Fruit fly (Drosophila melanogaster) whole organism, prepupa: ENCODE data around the gene CG42717.

Source experiments
- CG10631 ChIP-seq: fragments of 200-800 bp; sonication (Bioruptor generic); optimal IDR thresholded peaks from 2 replicates; lab custom pipeline; 2016; ENCODE audit warnings: missing biosample characterization, missing genetic modification characterization
- CG10669 ChIP-seq: fragments of 200-800 bp; sonication (Bioruptor generic); optimal IDR thresholded peaks from 3 replicates; lab custom pipeline; 2018; ENCODE audit warnings: missing biosample characterization, mild to moderate bottlenecking, missing genetic modification characterization, moderate library complexity
- CG11294 ChIP-seq: fragments of 200-800 bp; sonication (Bioruptor generic); IDR thresholded peaks from 2 replicates; pipeline ENCODE4 v1.3.6; 2022; ENCODE audit warnings: missing biosample characterization, missing genetic modification characterization
- CG11902 ChIP-seq: fragments of 200-800 bp; sonication (Bioruptor generic); optimal IDR thresholded peaks from 3 replicates; lab custom pipeline; 2016; ENCODE audit warnings: missing biosample characterization, missing genetic modification characterization
- CG1621 ChIP-seq: fragments of 200-800 bp; sonication (Bioruptor generic); optimal IDR thresholded peaks from 3 replicates; lab custom pipeline; 2018; ENCODE audit warnings: missing biosample characterization, mild to moderate bottlenecking, missing genetic modification characterization
- CG31627 ChIP-seq: fragments of 200-800 bp; sonication (Bioruptor generic); optimal IDR thresholded peaks from 3 replicates; lab custom pipeline; 2016; ENCODE audit warnings: missing biosample characterization, missing genetic modification characterization
- CG34406 ChIP-seq: fragments of 200-800 bp; sonication (Bioruptor generic); optimal IDR thresholded peaks from 3 replicates; lab custom pipeline; 2016; ENCODE audit warnings: missing biosample characterization, missing genetic modification characterization
- CG3919 ChIP-seq: fragments of 200-800 bp; sonication (Bioruptor generic); optimal IDR thresholded peaks from 3 replicates; lab custom pipeline; 2016; ENCODE audit warnings: missing biosample characterization, missing genetic modification characterization
- CG6276 ChIP-seq: fragments of 200-800 bp; sonication (Bioruptor generic); optimal IDR thresholded peaks from 2 replicates; lab custom pipeline; 2017; ENCODE audit warnings: missing biosample characterization, mild to moderate bottlenecking, missing genetic modification characterization
- CG6792 ChIP-seq: fragments of 200-800 bp; sonication (Bioruptor generic); optimal IDR thresholded peaks from 3 replicates; lab custom pipeline; 2016; ENCODE audit warnings: missing biosample characterization, missing genetic modification characterization
- CG6808 ChIP-seq: fragments of 200-800 bp; sonication (Bioruptor generic); optimal IDR thresholded peaks from 3 replicates; lab custom pipeline; 2017; ENCODE audit warnings: missing biosample characterization, missing genetic modification characterization, mild to moderate bottlenecking, moderate library complexity, missing genetic modification reagents
- CG8119 ChIP-seq: fragments of 200-800 bp; sonication (Bioruptor generic); IDR thresholded peaks from 3 replicates; pipeline ENCODE4 v1.3.6; 2022; ENCODE audit warnings: missing biosample characterization, missing genetic modification characterization
- CG8632 ChIP-seq: fragments of 200-800 bp; sonication (Bioruptor generic); optimal IDR thresholded peaks from 3 replicates; lab custom pipeline; 2016; ENCODE audit warnings: missing biosample characterization, missing genetic modification characterization
- Eip75B ChIP-seq: fragments of 200-800 bp; sonication (Bioruptor generic); optimal IDR thresholded peaks from 3 replicates; lab custom pipeline; 2016; ENCODE audit warnings: missing biosample characterization, missing genetic modification characterization
- Eip78C ChIP-seq: fragments of 200-800 bp; sonication (Bioruptor generic); peaks from one replicate; lab custom pipeline; 2016; ENCODE audit warnings: missing biosample characterization, missing genetic modification characterization
- Eip93F ChIP-seq: fragments of 200-800 bp; sonication (Bioruptor generic); optimal IDR thresholded peaks from 2 replicates; lab custom pipeline; 2016; ENCODE audit warnings: missing biosample characterization, mild to moderate bottlenecking, missing genetic modification characterization
- Ets21C ChIP-seq: fragments of 200-800 bp; sonication (Bioruptor generic); optimal IDR thresholded peaks from 3 replicates; lab custom pipeline; 2016; ENCODE audit warnings: missing biosample characterization, missing genetic modification characterization
- Ets96B ChIP-seq: fragments of 200-800 bp; optimal IDR thresholded peaks from 2 replicates; lab custom pipeline; 2019; ENCODE audit warnings: missing biosample characterization, mild to moderate bottlenecking, missing genetic modification characterization, moderate library complexity
- Gug ChIP-seq: fragments of 200-800 bp; sonication (Bioruptor generic); IDR thresholded peaks from 2 replicates; pipeline ENCODE4 v1.3.6; 2022; ENCODE audit warnings: missing biosample characterization, missing genetic modification characterization
- Hr39 ChIP-seq: fragments of 200-800 bp; sonication (Bioruptor generic); optimal IDR thresholded peaks from 2 replicates; lab custom pipeline; 2016; ENCODE audit warnings: missing biosample characterization, missing genetic modification characterization
- Met ChIP-seq: fragments of 200-800 bp; sonication (Bioruptor generic); optimal IDR thresholded peaks from 3 replicates; lab custom pipeline; 2016; ENCODE audit warnings: missing biosample characterization, missing genetic modification characterization
- Smox ChIP-seq: fragments of 200-800 bp; sonication (Bioruptor generic); optimal IDR thresholded peaks from 3 replicates; lab custom pipeline; 2016; ENCODE audit warnings: missing biosample characterization, missing genetic modification characterization
- Sox102F ChIP-seq: fragments of 200-800 bp; sonication (Bioruptor generic); optimal IDR thresholded peaks from 2 replicates; lab custom pipeline; 2016; ENCODE audit warnings: missing biosample characterization, mild to moderate bottlenecking, missing genetic modification characterization
- Sox14 ChIP-seq: fragments of 200-800 bp; sonication (Bioruptor generic); optimal IDR thresholded peaks from 3 replicates; lab custom pipeline; 2016; ENCODE audit warnings: missing biosample characterization, missing genetic modification characterization
- Sox15 ChIP-seq: fragments of 200-800 bp; sonication (Bioruptor generic); optimal IDR thresholded peaks from 3 replicates; lab custom pipeline; 2016; ENCODE audit warnings: missing biosample characterization, missing genetic modification characterization
- achi ChIP-seq: fragments of 200-800 bp; sonication (Bioruptor generic); optimal IDR thresholded peaks from 3 replicates; lab custom pipeline; 2016; ENCODE audit warnings: missing biosample characterization, missing genetic modification characterization
- cyc ChIP-seq: fragments of 200-800 bp; sonication (Bioruptor generic); optimal IDR thresholded peaks from 3 replicates; lab custom pipeline; 2016; ENCODE audit warnings: missing biosample characterization, missing genetic modification characterization
- dac ChIP-seq: fragments of 200-800 bp; sonication (Bioruptor generic); optimal IDR thresholded peaks from 2 replicates; lab custom pipeline; 2017; ENCODE audit warnings: missing biosample characterization, mild to moderate bottlenecking, missing genetic modification characterization
- dsx ChIP-seq: fragments of 200-800 bp; optimal IDR thresholded peaks from 3 replicates; lab custom pipeline; 2019; ENCODE audit warnings: missing biosample characterization, mild to moderate bottlenecking, missing genetic modification characterization, moderate library complexity; ENCODE audit not compliant: poor library complexity, severe bottlenecking
- esn ChIP-seq: fragments of 200-800 bp; sonication (Bioruptor generic); optimal IDR thresholded peaks from 2 replicates; lab custom pipeline; 2016; ENCODE audit warnings: missing biosample characterization, mild to moderate bottlenecking, missing genetic modification characterization, moderate library complexity
- fd59A ChIP-seq: fragments of 200-800 bp; sonication (Bioruptor generic); optimal IDR thresholded peaks from 2 replicates; lab custom pipeline; 2017; ENCODE audit warnings: missing biosample characterization, mild to moderate bottlenecking, missing genetic modification characterization, missing genetic modification reagents
- fkh ChIP-seq: fragments of 200-800 bp; sonication (Bioruptor generic); optimal IDR thresholded peaks from 3 replicates; lab custom pipeline; 2017; ENCODE audit warnings: missing biosample characterization, mild to moderate bottlenecking, missing genetic modification characterization, moderate library complexity
- ss ChIP-seq, 2 experiments: fragments of 200-800 bp; sonication (Bioruptor generic); optimal IDR thresholded peaks; 2 replicates in 1 of 2; 3 replicates in 1 of 2; lab custom pipeline; 2017 to 2018; ENCODE audit warnings: mild to moderate bottlenecking in 2 of 2, missing biosample characterization in 2 of 2, missing genetic modification characterization in 2 of 2, moderate library complexity in 1 of 2
- svp ChIP-seq: fragments of 200-800 bp; sonication (Bioruptor generic); peaks from one replicate; lab custom pipeline; 2016; ENCODE audit warnings: missing biosample characterization, missing genetic modification characterization
- topi ChIP-seq: fragments of 200-800 bp; sonication (Bioruptor generic); optimal IDR thresholded peaks from 3 replicates; lab custom pipeline; 2016; ENCODE audit warnings: missing biosample characterization, missing genetic modification characterization
- vri ChIP-seq: fragments of 200-800 bp; sonication (Bioruptor generic); optimal IDR thresholded peaks from 3 replicates; lab custom pipeline; 2016; ENCODE audit warnings: missing biosample characterization, mild to moderate bottlenecking, missing genetic modification characterization

Gene CG42717

dm6 chr3L:16001164-16001679, 31.8 kb downstream of the CG42717 start (continued):
- TF ChIP-seq ss (GFP tag; optimal IDR thresholded peaks at IDR 0.05; lab: Kevin White, UChicago): no peak
- no peak for TF ChIP-seq CG34406 (GFP tag; lab: Kevin White, UChicago)
- peak; percentile 61 for TF ChIP-seq dac (GFP tag; lab: Kevin White, UChicago)
- TF ChIP-seq Gug (GFP tag; lab: Robert Waterston, UW): peak; percentile 60
- peak; percentile 88 for TF ChIP-seq CG6276 (GFP tag; lab: Kevin White, UChicago)
- peak; percentile 53 for TF ChIP-seq Met (GFP tag; lab: Kevin White, UChicago)
- peak; percentile 45 for TF ChIP-seq Smox (GFP tag; lab: Kevin White, UChicago)
- no peak for TF ChIP-seq dsx (GFP tag; lab: Kevin White, UChicago)
- peak; percentile 67 for TF ChIP-seq achi (GFP tag; lab: Kevin White, UChicago)
- peak; percentile 62 for TF ChIP-seq Sox14 (GFP tag; lab: Kevin White, UChicago)
- TF ChIP-seq CG1621 (tag; lab: Kevin White, UChicago): no peak

DNA sequence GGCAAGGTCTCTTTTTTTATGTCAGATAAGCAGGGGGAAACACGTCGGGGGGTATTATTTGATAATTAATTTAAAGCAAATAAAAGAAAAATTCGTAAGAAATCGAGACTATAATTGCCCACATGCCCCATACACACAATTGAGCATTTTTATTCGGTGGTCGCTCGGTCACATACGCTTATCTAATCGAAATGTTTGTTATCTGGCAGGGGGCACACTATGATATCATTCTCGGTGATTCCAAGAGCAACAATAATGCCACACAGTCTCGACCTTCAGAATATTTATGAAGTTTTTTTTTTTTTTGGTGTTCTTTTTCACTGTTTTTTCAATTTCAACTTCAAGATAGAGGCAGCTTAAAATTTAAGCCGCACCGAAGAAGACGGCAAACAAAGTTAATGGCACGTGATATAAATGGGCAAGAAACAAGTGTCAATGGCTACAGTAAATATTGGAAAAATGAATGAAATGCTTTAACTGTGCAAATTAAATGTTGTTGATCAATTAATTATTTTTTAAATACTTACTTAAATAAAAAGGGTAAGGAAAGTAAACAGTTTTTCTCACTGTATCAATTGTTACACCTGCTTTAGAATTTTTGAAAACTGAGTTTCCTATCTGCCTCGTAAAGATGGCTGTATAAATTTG, 33.5 kb downstream of the CG42717 start:
- TF ChIP-seq Eip78C (peak; percentile 69), fkh (GFP tag; lab: Kevin White, UChicago) (peak; percentile 79), CG6792 (GFP tag; lab: Kevin White, UChicago) (no peak), esn (GFP tag; lab: Kevin White, UChicago) (peak; percentile 38), CG31627 (GFP tag; lab: Kevin White, UChicago) (no peak), Met (GFP tag; lab: Kevin White, UChicago) (peak; percentile 32), CG11294 (GFP tag; lab: Robert Waterston, UW) (no peak), Ets21C (GFP tag; lab: Kevin White, UChicago) (no peak), Hr39 (no peak), svp (GFP tag; lab: Kevin White, UChicago) (no peak), vri (GFP tag; lab: Kevin White, UChicago) (peak; percentile 76), CG8632 (GFP tag; lab: Kevin White, UChicago) (peak; percentile 37), CG10631 (no peak), Ets96B (no peak)
- TF ChIP-seq, all 60 proteins: peak for 6

DNA sequence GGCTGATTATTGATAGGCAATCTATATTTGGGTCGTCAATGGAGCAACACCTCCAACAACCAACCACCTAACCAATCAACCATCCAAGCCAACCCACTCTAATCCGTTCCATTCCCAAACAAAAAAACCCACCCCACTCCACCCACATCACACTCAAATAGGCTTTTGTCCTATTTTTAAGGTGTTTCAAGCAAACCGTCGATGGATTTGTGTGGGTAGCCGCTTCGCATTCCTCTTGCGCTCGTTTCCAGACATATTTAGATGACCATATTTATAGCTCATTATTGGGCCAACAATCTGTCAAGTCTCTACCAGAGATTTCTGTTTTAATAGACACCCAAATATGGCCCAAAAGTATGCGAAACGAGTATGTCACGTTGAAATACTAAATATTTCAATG, 34.8 kb downstream of the CG42717 start:
- TF ChIP-seq Eip75B (no peak), fd59A (GFP tag; lab: Kevin White, UChicago) (no peak), Sox102F (no peak), CG11902 (GFP tag; lab: Kevin White, UChicago) (no peak), CG6276 (GFP tag; lab: Kevin White, UChicago) (no peak), Eip93F (no peak), dac (GFP tag; lab: Kevin White, UChicago) (no peak), CG34406 (GFP tag; lab: Kevin White, UChicago) (no peak), CG11294 (GFP tag; lab: Robert Waterston, UW) (no peak), Smox (GFP tag; lab: Kevin White, UChicago) (no peak), Met (GFP tag; lab: Kevin White, UChicago) (no peak), CG6808 (no peak), Ets96B (no peak), cyc (no peak), Ets21C (GFP tag; lab: Kevin White, UChicago) (no peak), CG10669 (GFP tag; lab: Kevin White, UChicago) (no peak), CG31627 (GFP tag; lab: Kevin White, UChicago) (no peak), Sox15 (no peak), vri (GFP tag; lab: Kevin White, UChicago) (no peak), CG8119 (GFP tag; lab: Robert Waterston, UW) (no peak)
- TF ChIP-seq, all 60 proteins: peak for 0

dm6 chr3L:15996019-15996418, 37.0 kb downstream of the CG42717 start:
- TF ChIP-seq Eip93F (no peak), CG3919 (GFP tag; lab: Kevin White, UChicago) (no peak), topi (GFP tag; lab: Kevin White, UChicago) (no peak), esn (GFP tag; lab: Kevin White, UChicago) (no peak)
